Worm (Caenorhabditis elegans): ENCODE measurements around the gene sre-26.

The sre-26 gene

ce11 chrII:12438441-12438840 is 18.1 kb upstream of the sre-26 start, which contains the start of gene Y57A10C.9:
Y57A10C.9 (minus strand) TSS chrII:12438541.
- TF ChIP-seq him-1 (tag; optimal IDR thresholded peaks at IDR 0.05) (no peak), dao-5 (tag; optimal IDR thresholded peaks at IDR 0.05) (no peak), W03F9.2 (tag; optimal IDR thresholded peaks at IDR 0.05) (no peak)

- no peak for TF ChIP-seq W03F9.2 (tag; optimal IDR thresholded peaks at IDR 0.05)
- TF ChIP-seq him-1 (tag; optimal IDR thresholded peaks at IDR 0.05), result no peak
- no peak for TF ChIP-seq dao-5 (tag; optimal IDR thresholded peaks at IDR 0.05)
Measured at ce11 chrII:12436717-12437116, 16.3 kb upstream of the sre-26 start.

ce11 chrII:12435202-12435872 is 15.0 kb upstream of the sre-26 start:
- TF ChIP-seq dao-5 (tag; optimal IDR thresholded peaks at IDR 0.05) (no peak), him-1 (tag; optimal IDR thresholded peaks at IDR 0.05) (no peak), W03F9.2 (tag; optimal IDR thresholded peaks at IDR 0.05) (no peak)

- no peak for TF ChIP-seq W03F9.2 (tag; optimal IDR thresholded peaks at IDR 0.05)
- TF ChIP-seq him-1 (tag; optimal IDR thresholded peaks at IDR 0.05), result no peak
- TF ChIP-seq dao-5 (tag; optimal IDR thresholded peaks at IDR 0.05), result no peak
Measured at ce11 chrII:12432356-12432755, 12.0 kb upstream of the sre-26 start, which contains the start of gene dct-12. dct-12 (minus strand) TSS chrII:12432456.

ce11 chrII:12429743-12430142 is 9.4 kb upstream of the sre-26 start, which contains the start of gene Y57A10C.8:
Y57A10C.8 (minus strand) TSS chrII:12429843.
- TF ChIP-seq dao-5 (tag; optimal IDR thresholded peaks at IDR 0.05) (no peak), W03F9.2 (tag; optimal IDR thresholded peaks at IDR 0.05) (no peak), him-1 (tag; optimal IDR thresholded peaks at IDR 0.05) (no peak)

- no peak for TF ChIP-seq him-1 (tag; optimal IDR thresholded peaks at IDR 0.05)
- TF ChIP-seq W03F9.2 (tag; optimal IDR thresholded peaks at IDR 0.05), result peak; percentile 32
- TF ChIP-seq dao-5 (tag; optimal IDR thresholded peaks at IDR 0.05), result no peak
Measured at ce11 chrII:12425644-12426222, 5.3 kb upstream of the sre-26 start, which contains the start of gene daf-22. daf-22 (minus strand) TSS chrII:12425694.

ce11 chrII:12417996-12418395 is 2.4 kb downstream of the sre-26 start:
- TF ChIP-seq him-1 (tag; optimal IDR thresholded peaks at IDR 0.05) (no peak), dao-5 (tag; optimal IDR thresholded peaks at IDR 0.05) (no peak), W03F9.2 (tag; optimal IDR thresholded peaks at IDR 0.05) (no peak)

ce11 chrII:12417514-12417913 is 2.9 kb downstream of the sre-26 start, which contains the start of gene sre-27:
sre-27 (minus strand) TSS chrII:12417614.
- TF ChIP-seq dao-5 (tag; optimal IDR thresholded peaks at IDR 0.05) (no peak), him-1 (tag; optimal IDR thresholded peaks at IDR 0.05) (no peak), W03F9.2 (tag; optimal IDR thresholded peaks at IDR 0.05) (no peak)

ce11 chrII:12414805-12415204 is 5.6 kb downstream of the sre-26 start, which contains the start of gene Y57A10C.11:
Y57A10C.11 (minus strand) TSS chrII:12414905.
- no peak for TF ChIP-seq him-1 (tag; optimal IDR thresholded peaks at IDR 0.05)
- no peak for TF ChIP-seq dao-5 (tag; optimal IDR thresholded peaks at IDR 0.05)
- no peak for TF ChIP-seq W03F9.2 (tag; optimal IDR thresholded peaks at IDR 0.05)

- TF ChIP-seq him-1 (tag; optimal IDR thresholded peaks at IDR 0.05) (no peak), dao-5 (tag; optimal IDR thresholded peaks at IDR 0.05) (no peak), W03F9.2 (tag; optimal IDR thresholded peaks at IDR 0.05) (no peak)
Measured at ce11 chrII:12412417-12412816, 8.0 kb downstream of the sre-26 start, which contains the start of gene Y57A10C.1. Y57A10C.1 (minus strand) TSS chrII:12412517.

ce11 chrII:12410107-12410506 is 10.3 kb downstream of the sre-26 start, which contains the start of gene F57G9.3:
F57G9.3 (minus strand) TSS chrII:12410207.
- TF ChIP-seq W03F9.2 (tag; optimal IDR thresholded peaks at IDR 0.05) (no peak), him-1 (tag; optimal IDR thresholded peaks at IDR 0.05) (no peak), dao-5 (tag; optimal IDR thresholded peaks at IDR 0.05) (no peak)

ce11 chrII:12408717-12409116 is 11.7 kb downstream of the sre-26 start, which contains the start of gene sre-31:
sre-31 (minus strand) TSS chrII:12408817.
- TF ChIP-seq W03F9.2 (tag; optimal IDR thresholded peaks at IDR 0.05) (no peak), him-1 (tag; optimal IDR thresholded peaks at IDR 0.05) (no peak), dao-5 (tag; optimal IDR thresholded peaks at IDR 0.05) (no peak)

- no peak for TF ChIP-seq dao-5 (tag; optimal IDR thresholded peaks at IDR 0.05)
- no peak for TF ChIP-seq W03F9.2 (tag; optimal IDR thresholded peaks at IDR 0.05)
- TF ChIP-seq him-1 (tag; optimal IDR thresholded peaks at IDR 0.05), result no peak
Measured at ce11 chrII:12406394-12406793, 14.0 kb downstream of the sre-26 start, which contains the start of gene sre-30. sre-30 (minus strand) TSS chrII:12406494.

ce11 chrII:12401791-12402190 is 18.6 kb downstream of the sre-26 start, which contains the start of gene sre-29:
sre-29 (minus strand) TSS chrII:12401891.
- TF ChIP-seq W03F9.2 (tag; optimal IDR thresholded peaks at IDR 0.05) (no peak), him-1 (tag; optimal IDR thresholded peaks at IDR 0.05) (no peak), dao-5 (tag; optimal IDR thresholded peaks at IDR 0.05) (no peak)

All from whole organism, L4/young adult.